Fruit fly (Drosophila melanogaster) whole organism, embryonic: ENCODE measurements around the gene dally.
A peak's percentile ranks its signal among the peaks of the same experiment; 100 is the strongest.

Experiments used
- Aef1 ChIP-seq: fragments of 200-800 bp; sonication (Bioruptor generic); IDR thresholded peaks from 3 replicates; pipeline ENCODE4 v1.3.6; 2022; ENCODE audit warnings: missing biosample characterization, missing genetic modification characterization
- B-H1 ChIP-seq: fragments of 200-800 bp; sonication (Bioruptor generic); IDR thresholded peaks from 3 replicates; pipeline ENCODE4 v1.3.6; 2022; ENCODE audit warnings: missing biosample characterization, missing genetic modification characterization
- Blimp-1 ChIP-seq: fragments of 200-800 bp; sonication (Bioruptor generic); optimal IDR thresholded peaks from 3 replicates; lab custom pipeline; 2018; ENCODE audit warnings: missing biosample characterization, missing genetic modification characterization, mild to moderate bottlenecking, moderate library complexity, missing genetic modification reagents
- CG11560 ChIP-seq: fragments of 200-800 bp; sonication (Bioruptor generic); IDR thresholded peaks from 3 replicates; pipeline ENCODE4 v1.3.6; 2022; ENCODE audit warnings: missing biosample characterization, missing genetic modification characterization
- CG12219 ChIP-seq: fragments of 200-800 bp; sonication (Bioruptor generic); optimal IDR thresholded peaks from 3 replicates; lab custom pipeline; 2018; ENCODE audit warnings: missing biosample characterization, mild to moderate bottlenecking, missing genetic modification characterization
- CG1602 ChIP-seq: fragments of 200-800 bp; sonication (Bioruptor generic); optimal IDR thresholded peaks from 3 replicates; lab custom pipeline; 2016; ENCODE audit warnings: missing biosample characterization, missing genetic modification characterization
- CG2199 ChIP-seq: fragments of 200-800 bp; sonication (Bioruptor generic); IDR thresholded peaks from 3 replicates; pipeline ENCODE4 v1.3.6; 2022; ENCODE audit warnings: missing biosample characterization, missing genetic modification characterization
- CG2678 ChIP-seq: fragments of 200-800 bp; sonication (Bioruptor generic); optimal IDR thresholded peaks from 3 replicates; lab custom pipeline; 2019; ENCODE audit warnings: missing biosample characterization, mild to moderate bottlenecking, missing genetic modification characterization, moderate library complexity
- CG32772 ChIP-seq: fragments of 200-800 bp; sonication (Bioruptor generic); IDR thresholded peaks from 2 replicates; pipeline ENCODE4 v1.3.6; 2022; ENCODE audit warnings: missing biosample characterization, missing genetic modification characterization
- CG3281 ChIP-seq: fragments of 200-800 bp; sonication (Bioruptor generic); optimal IDR thresholded peaks from 3 replicates; lab custom pipeline; 2017; ENCODE audit warnings: missing biosample characterization, mild to moderate bottlenecking, missing genetic modification characterization
- CG4424 ChIP-seq: fragments of 200-800 bp; sonication (Bioruptor generic); optimal IDR thresholded peaks from 3 replicates; lab custom pipeline; 2016; ENCODE audit warnings: missing biosample characterization, missing genetic modification characterization
- CG4617 ChIP-seq: fragments of 200-800 bp; sonication (Bioruptor generic); optimal IDR thresholded peaks from 3 replicates; lab custom pipeline; 2016; ENCODE audit warnings: missing biosample characterization, missing genetic modification characterization, borderline replicate concordance
- CG6654 ChIP-seq: fragments of 200-800 bp; sonication (Bioruptor generic); optimal IDR thresholded peaks from 2 replicates; lab custom pipeline; 2017; ENCODE audit warnings: missing biosample characterization, mild to moderate bottlenecking, missing genetic modification characterization
- CG6791 ChIP-seq: fragments of 200-800 bp; sonication (Bioruptor generic); IDR thresholded peaks from 3 replicates; pipeline ENCODE4 v1.3.6; 2022; ENCODE audit warnings: missing biosample characterization, missing genetic modification characterization; ENCODE audit not compliant: partially characterized antibody
- CG8290 ChIP-seq, 3 experiments: fragments of 200-800 bp; sonication (Bioruptor generic); optimal IDR thresholded peaks; 2 replicates each; lab custom pipeline; 2016 to 2019; ENCODE audit warnings: missing biosample characterization in 3 of 3, missing genetic modification characterization in 3 of 3, mild to moderate bottlenecking in 2 of 3, moderate library complexity in 1 of 3
- Dll ChIP-seq: fragments of 200-800 bp; sonication (Bioruptor generic); IDR thresholded peaks from 4 replicates; pipeline ENCODE4 v1.3.6; 2022; ENCODE audit warnings: missing biosample characterization, missing genetic modification characterization; ENCODE audit not compliant: partially characterized antibody
- Doc2 ChIP-seq: fragments of 200-800 bp; sonication (Bioruptor generic); IDR thresholded peaks from 2 replicates; pipeline ENCODE4 v1.3.6; 2022; ENCODE audit warnings: missing biosample characterization, missing genetic modification characterization
- E2f2 ChIP-seq: fragments of 200-800 bp; sonication (Bioruptor generic); IDR thresholded peaks from 2 replicates; pipeline ENCODE4 v1.3.6; 2022; ENCODE audit warnings: missing biosample characterization, missing genetic modification characterization
- ERR ChIP-seq: fragments of 200-800 bp; sonication (Bioruptor generic); optimal IDR thresholded peaks from 2 replicates; lab custom pipeline; 2016; ENCODE audit warnings: missing biosample characterization, missing genetic modification characterization
- Hand ChIP-seq: fragments of 200-800 bp; sonication (Bioruptor generic); optimal IDR thresholded peaks from 2 replicates; lab custom pipeline; 2017; ENCODE audit warnings: mild to moderate bottlenecking, missing biosample characterization, missing genetic modification reagents, missing genetic modification characterization
- Hr3 ChIP-seq: fragments of 200-800 bp; sonication (Bioruptor generic); optimal IDR thresholded peaks from 3 replicates; lab custom pipeline; 2016; ENCODE audit warnings: missing biosample characterization, missing genetic modification characterization
- Hsf ChIP-seq: fragments of 200-800 bp; sonication (Bioruptor generic); optimal IDR thresholded peaks from 3 replicates; lab custom pipeline; 2016; ENCODE audit warnings: missing biosample characterization, missing genetic modification characterization
- MBD-R2 ChIP-seq: fragments of 200-800 bp; sonication (Bioruptor generic); IDR thresholded peaks from 2 replicates; pipeline ENCODE4 v1.3.6; 2022; ENCODE audit warnings: missing biosample characterization, missing genetic modification characterization
- Mes4 ChIP-seq: fragments of 200-800 bp; sonication (Bioruptor generic); optimal IDR thresholded peaks from 2 replicates; lab custom pipeline; 2016; ENCODE audit warnings: missing biosample characterization, missing genetic modification characterization
- Oli ChIP-seq: fragments of 200-800 bp; sonication (Bioruptor generic); optimal IDR thresholded peaks from 2 replicates; lab custom pipeline; 2018; ENCODE audit warnings: missing biosample characterization, mild to moderate bottlenecking, missing genetic modification characterization, moderate library complexity
- Pdp1 ChIP-seq, 2 experiments: fragments of 200-800 bp; sonication (Bioruptor generic); optimal IDR thresholded peaks; 3 replicates each; lab custom pipeline; 2016; ENCODE audit warnings: missing biosample characterization in 2 of 2, missing genetic modification characterization in 2 of 2, mild to moderate bottlenecking in 1 of 2, moderate library complexity in 1 of 2
- Rfx ChIP-seq: fragments of 200-800 bp; sonication (Bioruptor generic); IDR thresholded peaks from 2 replicates; pipeline ENCODE4 v1.3.6; 2022; ENCODE audit warnings: missing biosample characterization, missing genetic modification characterization
- Sox100B ChIP-seq: fragments of 200-800 bp; sonication (Bioruptor generic); optimal IDR thresholded peaks from 3 replicates; lab custom pipeline; 2018; ENCODE audit warnings: missing biosample characterization, mild to moderate bottlenecking, missing genetic modification characterization
- Usf ChIP-seq: fragments of 200-800 bp; sonication (Bioruptor generic); optimal IDR thresholded peaks from 2 replicates; lab custom pipeline; 2017; ENCODE audit warnings: missing genotype, missing biosample characterization, missing genetic modification characterization
- Xrp1 ChIP-seq: fragments of 200-800 bp; sonication (Bioruptor generic); IDR thresholded peaks from 2 replicates; pipeline ENCODE4 v1.3.6; 2022; ENCODE audit warnings: missing biosample characterization, missing genetic modification characterization
- bsh ChIP-seq, 2 experiments: fragments of 200-800 bp; sonication (Bioruptor generic); optimal IDR thresholded peaks; 2 replicates each; lab custom pipeline; 2017 to 2018; ENCODE audit warnings: mild to moderate bottlenecking in 2 of 2, missing biosample characterization in 2 of 2, missing genetic modification characterization in 2 of 2, moderate library complexity in 1 of 2
- cad ChIP-seq: fragments of >200 bp; optimal IDR thresholded peaks from 2 replicates; lab custom pipeline; 2017; ENCODE audit warnings: missing biosample characterization, missing genetic modification characterization
- corto ChIP-seq: fragments of 200-800 bp; sonication (Bioruptor generic); optimal IDR thresholded peaks from 2 replicates; lab custom pipeline; 2016; ENCODE audit warnings: missing biosample characterization, mild to moderate bottlenecking, missing genetic modification characterization, moderate library complexity
- croc ChIP-seq: fragments of 200-800 bp; sonication (Bioruptor generic); conservative IDR thresholded peaks from 3 replicates; pipeline ENCODE4 v1.3.6; 2022; ENCODE audit warnings: missing biosample characterization, missing genetic modification characterization
- dan ChIP-seq: fragments of 200-800 bp; sonication (Bioruptor generic); IDR thresholded peaks from 2 replicates; pipeline ENCODE4 v1.3.6; 2022; ENCODE audit warnings: missing biosample characterization, missing genetic modification characterization
- emc ChIP-seq: fragments of 200-800 bp; sonication (Bioruptor generic); optimal IDR thresholded peaks from 2 replicates; lab custom pipeline; 2016; ENCODE audit warnings: missing biosample characterization, missing genetic modification characterization
- gcm ChIP-seq: fragments of 200-800 bp; sonication (Bioruptor generic); optimal IDR thresholded peaks from 2 replicates; lab custom pipeline; 2019; ENCODE audit warnings: missing biosample characterization, mild to moderate bottlenecking, missing genetic modification characterization, moderate library complexity
- h ChIP-seq: fragments of >200 bp; optimal IDR thresholded peaks from 2 replicates; lab custom pipeline; 2017
- knrl ChIP-seq: fragments of 200-800 bp; sonication (Bioruptor generic); IDR thresholded peaks from 3 replicates; pipeline ENCODE4 v1.3.6; 2022; ENCODE audit warnings: missing biosample characterization, missing genetic modification characterization; ENCODE audit not compliant: partially characterized antibody
- lab ChIP-seq: fragments of 200-800 bp; sonication (Bioruptor generic); optimal IDR thresholded peaks from 3 replicates; lab custom pipeline; 2017; ENCODE audit warnings: missing biosample characterization, missing genetic modification characterization, mild to moderate bottlenecking, moderate library complexity, missing genetic modification reagents
- lbe ChIP-seq: fragments of 200-800 bp; sonication (Bioruptor generic); optimal IDR thresholded peaks from 2 replicates; lab custom pipeline; 2016; ENCODE audit warnings: missing biosample characterization, mild to moderate bottlenecking, missing genetic modification characterization
- pb ChIP-seq: fragments of 200-800 bp; sonication (Bioruptor generic); optimal IDR thresholded peaks from 3 replicates; lab custom pipeline; 2016; ENCODE audit warnings: missing biosample characterization, missing genetic modification characterization
- sima ChIP-seq: fragments of 200-800 bp; sonication (Bioruptor generic); optimal IDR thresholded peaks from 2 replicates; lab custom pipeline; 2016; ENCODE audit warnings: missing biosample characterization, missing genetic modification characterization
- tio ChIP-seq: fragments of 200-800 bp; sonication (Bioruptor generic); optimal IDR thresholded peaks from 2 replicates; lab custom pipeline; 2017; ENCODE audit warnings: missing biosample characterization, missing genetic modification characterization, inconsistent platforms
- tna ChIP-seq: fragments of 200-800 bp; sonication (Bioruptor generic); IDR thresholded peaks from 2 replicates; pipeline ENCODE4 v1.3.6; 2022; ENCODE audit warnings: missing biosample characterization, missing genetic modification characterization; ENCODE audit not compliant: partially characterized antibody
- tx ChIP-seq: fragments of 200-800 bp; sonication (Bioruptor generic); optimal IDR thresholded peaks from 2 replicates; lab custom pipeline; 2016; ENCODE audit warnings: missing biosample characterization, missing genetic modification characterization
- unc-4 ChIP-seq: fragments of 200-800 bp; sonication (Bioruptor generic); IDR thresholded peaks from 2 replicates; pipeline ENCODE4 v1.3.6; 2022; ENCODE audit warnings: missing biosample characterization, missing genetic modification characterization; ENCODE audit not compliant: partially characterized antibody
- zen2 ChIP-seq: fragments of 200-800 bp; sonication (Bioruptor generic); IDR thresholded peaks from 3 replicates; pipeline ENCODE4 v1.3.6; 2022; ENCODE audit warnings: missing biosample characterization, missing genetic modification characterization; ENCODE audit not compliant: partially characterized antibody
- zfh1 ChIP-seq: fragments of 200-800 bp; sonication (Bioruptor generic); IDR thresholded peaks from 3 replicates; pipeline ENCODE4 v1.3.6; 2022; ENCODE audit warnings: missing biosample characterization, missing genetic modification characterization

dally gene

DNA sequence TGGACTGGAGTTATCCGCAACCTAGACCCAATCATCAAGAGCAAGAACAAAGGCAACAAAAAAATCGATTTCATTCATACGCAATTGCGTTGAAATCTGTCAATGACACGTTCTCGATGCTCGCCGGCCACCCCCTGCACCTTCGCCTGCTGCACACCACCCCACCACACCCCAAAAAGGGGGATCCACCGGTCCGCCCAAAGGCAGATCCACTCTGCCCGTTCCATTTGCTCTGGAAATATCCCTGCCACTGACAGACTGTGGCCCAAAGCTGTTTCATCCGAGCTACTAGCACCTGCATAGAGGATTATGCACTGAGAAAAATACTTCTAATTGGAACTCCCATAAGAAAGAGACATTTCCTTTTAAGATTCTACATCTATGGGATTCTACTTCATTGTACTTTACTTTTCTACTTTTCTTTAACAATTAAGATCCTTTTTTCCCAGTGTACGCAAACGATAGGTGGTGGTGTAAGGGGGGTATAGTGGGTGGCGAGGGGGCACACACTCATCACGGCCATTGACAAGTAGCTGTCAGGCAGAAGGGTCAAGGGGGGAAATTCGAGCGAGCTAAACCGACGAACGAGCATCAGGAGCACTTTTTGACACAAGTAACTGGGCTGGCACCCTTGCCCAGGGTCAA, 3.5 kb upstream of the dally start (continued):
- TF ChIP-seq CG4424 (GFP tag; lab: Kevin White, UChicago) (peak; percentile 31), Pdp1 (GFP tag; optimal IDR thresholded peaks at IDR 0.05; lab: Kevin White, UChicago) (peak in 1 of 2 experiments; percentile 37), Sox100B (GFP tag; lab: Kevin White, UChicago) (peak; percentile 20), zfh1 (peak; percentile 65; the same call in 2 of the 3 replicates), lab (GFP tag; lab: Kevin White, UChicago) (peak; percentile 55), CG11560 (tag; lab: Robert Waterston, UW) (no peak), corto (no peak), bsh (GFP tag; optimal IDR thresholded peaks at IDR 0.05; lab: Kevin White, UChicago) (peak; percentile 16 to 80), Mes4 (GFP tag; lab: Kevin White, UChicago) (no peak), tna (GFP tag; lab: Robert Waterston, UW) (no peak), CG8290 (GFP tag; optimal IDR thresholded peaks at IDR 0.05; lab: Kevin White, UChicago) (no peak), CG8290 (tag; optimal IDR thresholded peaks at IDR 0.05; lab: Kevin White, UChicago) (peak in 1 of 2 experiments; percentile 46), sima (GFP tag; lab: Kevin White, UChicago) (no peak), emc (GFP tag; lab: Kevin White, UChicago) (no peak), Blimp-1 (GFP tag; lab: Kevin White, UChicago) (peak; percentile 60), CG6791 (GFP tag; lab: Robert Waterston, UW) (no peak), croc (peak; percentile 34; the same call in 1 of the 3 replicates), tx (GFP tag; lab: Kevin White, UChicago) (no peak), Oli (tag; lab: Kevin White, UChicago) (peak; percentile 64), ERR (GFP tag; lab: Kevin White, UChicago) (peak; percentile 9), E2f2 (no peak), CG6654 (GFP tag; lab: Kevin White, UChicago) (no peak), B-H1 (GFP tag; lab: Robert Waterston, UW) (no peak; the same call in 1 of the 3 replicates), Hand (GFP tag; lab: Kevin White, UChicago) (no peak), gcm (GFP tag; lab: Kevin White, UChicago) (no peak), CG3281 (GFP tag; lab: Kevin White, UChicago) (no peak), Dll (GFP tag; lab: Robert Waterston, UW) (no peak), tio (GFP tag; lab: Kevin White, UChicago) (peak; percentile 24), CG2678 (tag; lab: Kevin White, UChicago) (peak; percentile 29), Hsf (GFP tag; lab: Kevin White, UChicago) (peak; percentile 41), Rfx (GFP tag; lab: Robert Waterston, UW) (peak; percentile 14; the same call in 1 of the 2 replicates), lbe (peak; percentile 23), h (lab: Kevin White, UChicago) (no peak), CG2199 (GFP tag; lab: Robert Waterston, UW) (no peak), zen2 (no peak), dan (GFP tag; lab: Robert Waterston, UW) (no peak), Hr3 (peak; percentile 44), Doc2 (GFP tag; lab: Robert Waterston, UW) (no peak), unc-4 (GFP tag; lab: Robert Waterston, UW) (no peak), Usf (GFP tag; lab: Kevin White, UChicago) (peak; percentile 4), Xrp1 (GFP tag; lab: Robert Waterston, UW) (peak; percentile 72; the same call in 1 of the 2 replicates), CG1602 (GFP tag; lab: Kevin White, UChicago) (peak; percentile 44), CG12219 (peak; percentile 32), pb (GFP tag; lab: Kevin White, UChicago) (no peak), cad (GFP tag; lab: Kevin White, UChicago) (no peak), knrl (GFP tag; lab: Robert Waterston, UW) (0 out of 3 replicates have a peak, but pooled peaks have one; percentile 15), Aef1 (0 out of 3 replicates have a peak, but pooled peaks have one; percentile 13), CG32772 (GFP tag; lab: Robert Waterston, UW) (0 out of 2 replicates have a peak, but pooled peaks have one; percentile 46), CG4617 (GFP tag; lab: Kevin White, UChicago) (no peak), MBD-R2 (GFP tag; lab: Robert Waterston, UW) (no peak)
